Fruit fly (Drosophila melanogaster) whole organism, larva: Measurements from ENCODE around the gene JMJD5.
"Not testable (repeated sequence)": the region's sequence is repeated elsewhere in the genome, so short reads cannot be mapped to it uniquely, and the experiment has no call there.

ENCODE experiments used
- noc ChIP-seq: fragments of 200-800 bp; sonication (Bioruptor generic); optimal IDR thresholded peaks from 3 replicates; lab custom pipeline; 2019; ENCODE audit warnings: missing biosample characterization, mild to moderate bottlenecking, missing genetic modification characterization, moderate library complexity

The JMJD5 gene

DNA sequence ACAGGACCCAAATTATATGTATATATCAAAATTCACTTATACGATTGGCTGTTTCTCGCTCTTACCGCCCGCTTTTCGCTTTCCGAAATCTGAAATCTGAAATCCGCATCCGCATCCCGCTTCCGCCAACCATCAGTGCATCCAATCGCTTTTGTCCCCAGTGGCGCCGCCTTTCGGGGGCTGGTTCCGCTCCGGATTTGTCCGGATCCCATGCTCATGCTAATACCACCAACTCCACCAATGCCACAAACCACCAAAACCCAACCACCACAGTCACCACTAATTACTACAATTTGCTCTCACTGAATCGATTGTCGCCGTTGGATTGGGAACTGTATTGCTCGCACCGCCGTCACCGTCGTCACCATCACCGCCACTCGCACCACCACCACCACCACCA, 27.6 kb upstream of the JMJD5 start:
- no peak for TF ChIP-seq noc

- TF ChIP-seq noc, result not testable (repeated sequence)
Observed at dm6 chr3L:865096-865495, 23.9 kb upstream of the JMJD5 start, which contains the start of gene CG12502. Gene CG12502, plus strand, starts transcription at chr3L:865396.

DNA sequence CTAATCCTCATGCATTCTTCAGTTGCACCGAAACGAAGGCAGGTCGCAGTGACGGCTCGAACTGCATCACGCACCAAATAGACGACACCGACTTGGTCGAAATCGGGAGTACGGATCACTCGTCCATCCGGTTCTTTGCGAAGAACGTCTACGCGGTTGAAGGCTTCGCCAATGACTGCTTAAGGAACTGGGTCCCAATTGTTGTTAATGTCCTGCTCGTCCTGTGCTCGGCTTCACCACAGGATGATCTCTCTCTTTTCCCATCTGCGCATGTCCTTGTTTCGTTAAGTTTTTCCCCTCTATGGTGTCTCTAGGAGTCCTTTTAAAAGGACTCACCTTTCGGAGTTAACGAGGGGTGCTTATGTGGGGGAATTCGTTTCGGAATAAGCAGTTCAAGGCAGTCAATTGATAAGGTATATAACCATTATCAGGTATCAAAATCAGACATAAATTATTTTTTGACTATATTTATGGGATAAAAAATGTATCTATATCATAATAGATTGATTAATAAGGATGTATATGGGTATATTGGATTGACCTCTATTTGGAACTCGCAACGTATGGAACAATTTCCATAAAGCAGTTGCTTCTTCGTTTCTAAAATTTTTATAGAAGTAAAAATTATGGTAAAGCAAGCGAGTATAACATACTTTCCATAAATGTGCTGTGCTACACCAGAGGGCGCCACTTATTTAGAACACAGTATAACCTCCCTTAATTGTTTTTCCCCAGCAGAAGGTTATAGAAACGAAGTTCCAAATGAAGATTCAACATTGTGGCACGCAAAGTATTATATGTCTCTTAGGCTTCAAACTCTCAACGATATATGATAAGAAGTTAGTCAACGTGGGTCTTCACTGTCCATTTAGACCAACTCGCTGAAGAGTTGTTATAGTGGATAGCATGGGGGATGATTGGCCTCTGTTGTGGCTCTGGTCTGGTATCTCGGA, 16.2 kb upstream of the JMJD5 start, which contains the start of gene dpr20:
dpr20 (minus strand) TSS at position 186 of the 953 bp plus-strand sequence.
- peak; percentile 14 for TF ChIP-seq noc

DNA sequence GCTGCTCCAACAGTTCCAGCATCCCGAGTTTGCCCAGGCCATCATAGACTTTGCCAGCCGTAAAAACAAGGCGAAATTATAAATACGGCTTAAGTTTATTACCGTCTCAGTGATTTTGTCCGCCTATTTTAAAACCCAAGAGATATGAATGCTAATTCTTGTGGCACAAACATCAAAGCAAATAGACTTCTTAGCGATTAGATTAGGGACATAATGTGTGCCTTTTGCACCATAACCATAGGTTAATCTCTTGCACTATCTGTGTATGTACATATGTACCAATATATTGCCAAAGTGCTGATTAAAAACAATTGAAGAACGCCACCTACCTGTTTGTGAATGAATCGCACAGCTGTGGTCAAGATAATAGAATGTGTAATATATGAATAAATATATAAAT, 11.1 kb upstream of the JMJD5 start:
- peak; percentile 66 for TF ChIP-seq noc

- TF ChIP-seq noc, result peak; percentile 41
Observed at dm6 chr3L:851061-851460, 9.9 kb upstream of the JMJD5 start, which contains the start of gene Dci. Gene Dci, plus strand, starts transcription at chr3L:851346.

DNA sequence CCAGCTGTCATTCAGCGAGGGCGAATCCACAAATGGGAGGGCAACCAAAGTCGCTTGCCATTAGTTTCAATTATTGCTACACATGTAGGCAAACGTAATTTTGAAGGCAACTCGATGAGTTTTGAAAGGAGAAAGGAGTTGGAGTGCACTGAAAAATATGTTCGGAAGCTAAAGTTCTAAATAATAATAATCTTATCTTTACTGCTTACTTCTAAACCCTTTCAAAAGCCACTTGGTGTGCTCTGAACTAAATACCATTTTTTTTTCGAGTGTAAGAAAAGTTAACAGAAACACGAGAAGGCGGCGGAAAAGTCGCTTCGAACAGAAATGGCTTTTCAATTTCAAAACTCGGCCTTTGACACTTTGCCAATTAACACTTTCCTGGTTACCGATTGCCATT, 2.5 kb upstream of the JMJD5 start, which contains the start of gene Cep290:
Cep290 (plus strand) TSS at position 301 of the 400 bp plus-strand sequence.
- no peak for TF ChIP-seq noc

DNA sequence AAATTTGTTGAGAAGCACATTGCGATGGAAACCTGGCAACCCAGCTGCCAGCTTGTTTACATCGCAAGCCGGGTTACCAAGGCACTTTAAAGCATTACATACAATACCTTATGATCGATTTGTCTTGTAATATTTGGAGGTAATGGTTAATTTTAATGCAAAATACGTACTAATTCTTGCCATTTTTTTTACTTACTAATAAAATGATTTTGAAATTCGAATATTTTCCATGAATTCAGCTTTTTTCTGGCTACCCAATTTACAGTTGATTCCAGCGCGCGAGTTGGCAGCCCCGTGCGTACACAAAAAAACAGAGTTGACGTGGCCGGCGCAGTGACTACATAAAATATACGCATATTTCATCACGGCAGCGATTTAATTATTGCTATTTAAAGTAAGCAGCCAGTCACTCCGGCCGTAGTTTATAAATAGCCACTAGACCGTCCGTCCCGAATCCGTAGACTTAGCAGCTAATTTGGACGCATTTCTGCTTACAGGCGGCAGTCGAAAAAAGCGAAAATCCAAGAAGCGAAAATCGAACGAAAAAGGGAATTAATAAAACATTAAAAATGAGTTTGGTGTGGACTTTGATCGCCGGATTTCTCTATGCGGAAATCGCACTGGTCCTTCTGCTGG, 3.5 kb downstream of the JMJD5 start, which contains the start of the genes CG13901 and CG13887:
CG13901 (minus strand) TSS at position 270 of the 636 bp plus-strand sequence.
CG13887 (plus strand) TSS at position 310 of the 636 bp plus-strand sequence.
- TF ChIP-seq noc, result peak; percentile 94

DNA sequence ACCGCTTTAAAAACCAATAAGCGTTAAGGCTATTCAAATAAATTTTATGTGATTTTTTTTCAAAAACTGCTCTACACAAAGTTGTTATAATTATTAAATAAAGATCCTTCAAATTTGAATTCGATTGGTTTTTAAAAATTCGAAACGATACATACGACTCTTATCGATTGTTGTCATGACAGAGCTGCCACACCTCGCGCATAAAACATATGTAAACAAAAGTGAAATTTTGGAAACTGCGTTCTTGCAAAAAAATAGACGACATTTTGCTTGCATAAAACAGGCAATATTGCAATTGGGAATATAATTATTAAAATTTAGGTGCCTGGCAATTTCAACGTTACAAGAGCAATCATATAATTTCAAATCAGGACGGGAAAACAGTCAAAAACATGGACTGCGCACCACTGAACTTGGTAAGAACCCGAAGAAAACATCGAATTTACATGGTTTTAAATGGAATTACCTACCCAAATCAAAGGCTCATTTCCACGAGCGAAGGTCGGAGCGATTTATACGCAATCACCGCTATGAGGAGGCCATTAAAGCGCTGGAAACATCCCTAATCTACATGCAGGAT, 5.6 kb downstream of the JMJD5 start, which contains the start of gene CG42554:
CG42554 (plus strand) TSS at position 229 of the 580 bp plus-strand sequence.
- no peak for TF ChIP-seq noc

DNA sequence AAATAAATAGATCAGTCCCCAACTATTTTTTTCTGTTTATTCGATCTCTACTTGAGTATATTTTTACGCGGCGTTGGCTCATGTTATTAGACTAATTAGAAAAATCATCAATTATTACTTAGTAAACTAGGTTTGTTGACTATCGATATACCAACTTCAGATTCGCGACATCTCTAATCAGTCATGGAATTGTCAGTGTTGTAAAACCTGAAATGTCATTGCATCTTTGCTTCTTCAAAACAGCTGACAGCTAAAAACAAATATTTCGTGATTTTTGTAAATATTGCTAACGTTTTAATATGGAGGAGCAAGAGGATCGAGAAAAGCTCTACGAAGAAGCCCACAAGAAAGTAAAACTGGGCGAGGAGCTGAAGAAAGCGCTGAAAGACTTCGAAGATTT, 7.3 kb downstream of the JMJD5 start, which contains the start of gene CG42553:
CG42553 (plus strand) TSS at position 216 of the 400 bp plus-strand sequence.
- no peak for TF ChIP-seq noc

- peak; percentile 24 for TF ChIP-seq noc
Observed at dm6 chr3L:832897-833857, 8.0 kb downstream of the JMJD5 start, which contains the start of gene Sf3b3. Gene Sf3b3, minus strand, starts transcription at chr3L:833385.

DNA sequence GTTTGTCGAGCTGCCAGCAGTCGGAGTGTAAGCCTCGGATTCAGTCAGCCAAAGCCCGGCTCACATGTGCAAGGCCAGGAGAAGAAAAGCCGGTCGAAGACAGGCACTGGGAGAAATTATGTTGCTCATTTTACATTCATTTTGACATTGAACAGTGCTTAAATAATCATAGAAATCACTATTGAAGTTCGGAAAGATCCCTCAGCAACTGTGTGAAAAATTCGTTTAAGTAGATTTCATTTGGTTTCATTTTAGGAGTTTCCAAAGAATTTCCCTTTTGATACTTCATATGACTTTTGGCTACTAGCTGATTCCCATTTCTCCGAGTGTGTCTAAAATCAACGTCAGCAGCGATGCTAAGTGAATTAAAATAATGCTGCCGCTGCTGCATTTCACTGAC, 16.7 kb downstream of the JMJD5 start:
- no peak for TF ChIP-seq noc

DNA sequence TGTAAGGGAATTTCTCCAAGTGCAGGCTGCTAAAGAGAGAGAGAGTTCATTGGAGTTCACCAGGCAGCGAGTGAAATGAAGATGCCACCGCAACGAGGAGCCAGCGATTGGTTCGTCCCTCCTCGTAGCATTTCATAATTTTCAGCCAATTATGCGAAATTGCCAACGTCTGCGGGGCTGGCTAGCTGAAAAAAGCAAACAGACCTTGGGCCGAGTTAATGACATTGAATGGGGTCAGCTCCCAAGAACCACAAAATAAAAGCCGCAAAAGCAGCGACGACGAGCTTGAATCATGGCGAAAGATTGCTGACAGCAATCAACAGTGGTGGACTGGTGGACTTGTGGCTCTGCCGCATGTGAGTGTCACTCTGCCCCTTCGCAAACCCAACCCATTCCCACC, 17.6 kb downstream of the JMJD5 start:
- TF ChIP-seq noc, result no peak

- TF ChIP-seq noc, result no peak
Observed at dm6 chr3L:822619-823018, 18.5 kb downstream of the JMJD5 start.

dm6 chr3L:821951-822350, 19.2 kb downstream of the JMJD5 start:
- TF ChIP-seq noc, result no peak

DNA sequence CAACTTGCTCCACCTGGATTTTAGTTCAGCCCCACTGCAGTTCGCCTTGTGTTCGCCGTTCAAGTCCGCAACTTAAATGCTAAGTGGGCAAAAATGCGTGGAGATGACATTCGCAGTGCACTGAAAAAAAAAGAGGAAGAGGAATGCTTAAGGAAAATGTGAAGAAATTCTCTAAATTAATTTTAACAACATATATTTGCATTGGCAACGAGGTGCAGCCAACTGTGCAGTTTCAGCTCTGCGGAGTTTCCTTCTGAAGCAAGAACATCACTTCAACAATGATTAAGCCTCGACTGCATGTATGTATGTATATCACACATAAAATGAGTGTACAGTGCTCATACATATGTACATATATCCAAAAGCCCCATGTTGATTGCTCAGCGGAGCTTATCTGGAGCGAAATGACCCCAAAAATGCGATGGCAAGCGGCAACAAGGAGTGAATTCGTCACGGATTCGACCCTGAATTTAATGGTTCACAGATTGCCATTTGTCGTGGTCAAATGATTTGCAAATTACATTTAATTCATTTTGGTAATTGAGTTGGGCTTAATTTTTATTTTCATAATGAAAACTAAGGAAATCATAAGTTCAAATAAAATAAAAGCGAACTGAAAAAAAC, 20.1 kb downstream of the JMJD5 start:
- no peak for TF ChIP-seq noc
